Worm (Caenorhabditis elegans) whole organism, early embryonic: ENCODE data around the gene F47B8.1.
"Not testable (repeated sequence)": the region's sequence is repeated elsewhere in the genome, so short reads cannot be mapped to it uniquely, and the experiment has no call there.

Source experiments
- ets-7 ChIP-seq: sonication (generic microtip); optimal IDR thresholded peaks from 2 replicates; lab custom pipeline; 2016; ENCODE audit warnings: missing genotype, missing genetic modification characterization, missing compliant biosample characterization
- hmg-4 ChIP-seq: fragments of 200-800 bp; sonication (Bioruptor generic); optimal IDR thresholded peaks from 2 replicates; lab custom pipeline; 2018; ENCODE audit warnings: mild to moderate bottlenecking, missing genetic modification characterization, missing compliant biosample characterization

DNA sequence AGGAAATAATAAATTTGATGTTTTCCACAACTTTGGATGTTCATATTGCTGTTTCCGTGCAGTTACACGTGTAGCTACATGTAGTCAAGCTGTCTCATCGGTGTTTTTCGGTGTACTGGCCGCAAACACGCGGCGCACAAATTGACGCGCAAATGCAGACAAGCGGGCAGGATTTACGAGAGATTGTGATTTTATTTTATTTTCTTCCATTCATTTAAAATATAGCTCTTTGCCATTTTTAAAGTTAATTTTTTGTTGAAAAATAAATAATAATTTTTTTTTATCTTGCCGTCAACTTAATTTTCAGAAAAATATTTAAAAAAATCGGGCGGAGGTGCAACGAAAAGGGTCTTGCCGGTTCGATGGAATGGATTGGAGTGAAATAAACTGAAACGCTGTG lies 39.9 kb downstream of the F47B8.1 start, which contains the start of gene F40G12.7:
- not testable (repeated sequence) for TF ChIP-seq hmg-4 (GFP tag; lab: Kevin White, UChicago); ets-7 (tag; lab: Kevin White, UChicago)
